Worm (Caenorhabditis elegans) whole organism, midembryonic: ENCODE measurements around the gene cdc-25.2.

Source experiments
- T22C8.4 ChIP-seq: fragments of 200-800 bp; sonication (Bioruptor generic); IDR thresholded peaks from 2 replicates; pipeline ENCODE4 v1.3.6; 2022; ENCODE audit warnings: missing genetic modification characterization, missing compliant biosample characterization
- cog-1 ChIP-seq: sonication (generic microtip); optimal IDR thresholded peaks from 2 replicates; lab custom pipeline; 2016; ENCODE audit warnings: missing genetic modification characterization, missing compliant biosample characterization
- flt-1 ChIP-seq: fragments of 200-800 bp; sonication (Bioruptor generic); IDR thresholded peaks from 2 replicates; pipeline ENCODE4 v1.3.6; 2022; ENCODE audit warnings: missing genetic modification characterization, missing compliant biosample characterization
- klf-2 ChIP-seq: fragments of 200-800 bp; sonication (Bioruptor generic); conservative IDR thresholded peaks from 2 replicates; pipeline ENCODE4 v1.3.6; 2022; ENCODE audit warnings: missing genetic modification reagents, missing genetic modification characterization, missing compliant biosample characterization
- med-1 ChIP-seq: sonication (generic microtip); optimal IDR thresholded peaks from 2 replicates; lab custom pipeline; 2017; ENCODE audit warnings: missing genetic modification characterization, mild to moderate bottlenecking, missing compliant biosample characterization, antibody characterized with exemption, missing genetic modification reagents; ENCODE audit not compliant: insufficient read depth
- ref-1 ChIP-seq: fragments of 200-800 bp; sonication (Bioruptor generic); conservative IDR thresholded peaks from 2 replicates; pipeline ENCODE4 v1.3.6; 2022; ENCODE audit warnings: missing genetic modification reagents, missing genetic modification characterization, missing compliant biosample characterization
- tab-1 ChIP-seq: fragments of 200-800 bp; sonication (Bioruptor generic); IDR thresholded peaks from 2 replicates; pipeline ENCODE4 v1.3.6; 2022; ENCODE audit warnings: missing genetic modification characterization, missing compliant biosample characterization
- ztf-23 ChIP-seq: fragments of 200-800 bp; sonication (Bioruptor generic); IDR thresholded peaks from 2 replicates; pipeline ENCODE4 v1.3.6; 2022; ENCODE audit warnings: missing genetic modification reagents, missing genetic modification characterization, missing compliant biosample characterization
- ztf-29 ChIP-seq: fragments of 200-800 bp; sonication (Bioruptor generic); IDR thresholded peaks from 2 replicates; pipeline ENCODE4 v1.3.6; 2022; ENCODE audit warnings: missing genetic modification reagents, missing genetic modification characterization, missing compliant biosample characterization

cdc-25.2 gene

ce11 chrV:1620537-1620936 is 53.7 kb downstream of the cdc-25.2 start:
- TF ChIP-seq T22C8.4 (no peak), flt-1 (GFP tag; lab: Robert Waterston, UW) (no peak), tab-1 (GFP tag; lab: Robert Waterston, UW) (no peak), ref-1 (GFP tag; lab: Robert Waterston, UW) (no peak), klf-2 (GFP tag; lab: Robert Waterston, UW) (no peak), ztf-23 (no peak), ztf-29 (GFP tag; lab: Robert Waterston, UW) (no peak), cog-1 (tag; lab: Kevin White, UChicago) (no peak), med-1 (GFP tag; lab: Kevin White, UChicago) (no peak)

- no peak for TF ChIP-seq klf-2 (GFP tag; lab: Robert Waterston, UW)
- TF ChIP-seq T22C8.4: no peak
- no peak for TF ChIP-seq tab-1 (GFP tag; lab: Robert Waterston, UW)
Measured at ce11 chrV:1621494-1621893, 54.6 kb downstream of the cdc-25.2 start, which contains the start of gene nhr-117. Gene nhr-117, minus strand, starts transcription at chrV:1621520.

- TF ChIP-seq ztf-23 (no peak), flt-1 (GFP tag; lab: Robert Waterston, UW) (no peak), ztf-29 (GFP tag; lab: Robert Waterston, UW) (no peak), T22C8.4 (no peak), tab-1 (GFP tag; lab: Robert Waterston, UW) (no peak), cog-1 (tag; lab: Kevin White, UChicago) (no peak)
Measured at ce11 chrV:1623429-1623828, 56.6 kb downstream of the cdc-25.2 start.

- TF ChIP-seq klf-2 (GFP tag; lab: Robert Waterston, UW): no peak
- no peak for TF ChIP-seq cog-1 (tag; lab: Kevin White, UChicago)
- TF ChIP-seq ztf-23: no peak
- no peak for TF ChIP-seq flt-1 (GFP tag; lab: Robert Waterston, UW)
Measured at ce11 chrV:1624340-1624739, 57.5 kb downstream of the cdc-25.2 start, which contains the start of gene nhr-110. Gene nhr-110, minus strand, starts transcription at chrV:1624440.

ce11 chrV:1626720-1627119 is 59.8 kb downstream of the cdc-25.2 start, which contains the start of gene nhr-237:
Gene nhr-237, minus strand, starts transcription at chrV:1626820.
- TF ChIP-seq cog-1 (tag; lab: Kevin White, UChicago): no peak
- no peak for TF ChIP-seq tab-1 (GFP tag; lab: Robert Waterston, UW)
- no peak for TF ChIP-seq ztf-23
- no peak for TF ChIP-seq klf-2 (GFP tag; lab: Robert Waterston, UW)
- TF ChIP-seq flt-1 (GFP tag; lab: Robert Waterston, UW): no peak
- no peak for TF ChIP-seq ztf-29 (GFP tag; lab: Robert Waterston, UW)
- no peak for TF ChIP-seq ref-1 (GFP tag; lab: Robert Waterston, UW)

- TF ChIP-seq cog-1 (tag; lab: Kevin White, UChicago) (no peak), T22C8.4 (no peak), ref-1 (GFP tag; lab: Robert Waterston, UW) (no peak)
Measured at ce11 chrV:1627269-1627668, 60.4 kb downstream of the cdc-25.2 start.

- TF ChIP-seq ztf-29 (GFP tag; lab: Robert Waterston, UW) (no peak), ref-1 (GFP tag; lab: Robert Waterston, UW) (no peak), cog-1 (tag; lab: Kevin White, UChicago) (no peak), klf-2 (GFP tag; lab: Robert Waterston, UW) (no peak), med-1 (GFP tag; lab: Kevin White, UChicago) (no peak), tab-1 (GFP tag; lab: Robert Waterston, UW) (no peak), ztf-23 (no peak), T22C8.4 (no peak), flt-1 (GFP tag; lab: Robert Waterston, UW) (no peak)
Measured at ce11 chrV:1629329-1629728, 62.5 kb downstream of the cdc-25.2 start, which contains the start of gene nhr-238. Gene nhr-238, minus strand, starts transcription at chrV:1629432.

- TF ChIP-seq ztf-23 (no peak), ref-1 (GFP tag; lab: Robert Waterston, UW) (no peak), klf-2 (GFP tag; lab: Robert Waterston, UW) (no peak), ztf-29 (GFP tag; lab: Robert Waterston, UW) (no peak), cog-1 (tag; lab: Kevin White, UChicago) (no peak), T22C8.4 (no peak), flt-1 (GFP tag; lab: Robert Waterston, UW) (no peak), med-1 (GFP tag; lab: Kevin White, UChicago) (no peak), tab-1 (GFP tag; lab: Robert Waterston, UW) (no peak)
Measured at ce11 chrV:1631148-1631547, 64.3 kb downstream of the cdc-25.2 start, which contains the start of gene Y46H3D.8. Gene Y46H3D.8, minus strand, starts transcription at chrV:1631248.

ce11 chrV:1631717-1632116 is 64.8 kb downstream of the cdc-25.2 start, which contains the start of gene irld-17:
Gene irld-17, plus strand, starts transcription at chrV:1632017.
- TF ChIP-seq ztf-23: no peak
- TF ChIP-seq tab-1 (GFP tag; lab: Robert Waterston, UW): no peak
- no peak for TF ChIP-seq ref-1 (GFP tag; lab: Robert Waterston, UW)
- no peak for TF ChIP-seq med-1 (GFP tag; lab: Kevin White, UChicago)
- TF ChIP-seq klf-2 (GFP tag; lab: Robert Waterston, UW): no peak
- no peak for TF ChIP-seq T22C8.4
- TF ChIP-seq ztf-29 (GFP tag; lab: Robert Waterston, UW): no peak
- no peak for TF ChIP-seq flt-1 (GFP tag; lab: Robert Waterston, UW)
- TF ChIP-seq cog-1 (tag; lab: Kevin White, UChicago): no peak
